Worm (Caenorhabditis elegans) whole organism, L2 larva: ENCODE results near the gene iars-1.

ENCODE experiments used
- C34F6.9 ChIP-seq: fragments of 150-350 bp; optimal IDR thresholded peaks from 2 replicates; lab custom pipeline; 2014; ENCODE audit warnings: missing biosample characterization, missing genetic modification characterization
- F13H6.1 ChIP-seq: sonication (generic microtip); optimal IDR thresholded peaks from 2 replicates; lab custom pipeline; 2016; ENCODE audit warnings: missing genetic modification characterization, missing compliant biosample characterization
- R02D3.7 ChIP-seq: fragments of 150-350 bp; optimal IDR thresholded peaks from 2 replicates; lab custom pipeline; 2014; ENCODE audit warnings: missing biosample characterization, missing genetic modification characterization
- Y55F3AM.14 ChIP-seq: fragments of 200-800 bp; sonication (Bioruptor generic); optimal IDR thresholded peaks from 2 replicates; lab custom pipeline; 2018; ENCODE audit warnings: mild to moderate bottlenecking, missing genetic modification characterization, missing compliant biosample characterization
- ZK546.5 ChIP-seq: sonication (generic microtip); optimal IDR thresholded peaks from 2 replicates; lab custom pipeline; 2017; ENCODE audit warnings: missing biosample characterization, missing genetic modification characterization
- alr-1 ChIP-seq: fragments of 150-350 bp; optimal IDR thresholded peaks from 2 replicates; lab custom pipeline; 2014; ENCODE audit warnings: missing biosample characterization, missing genetic modification characterization
- aly-2 ChIP-seq: fragments of 150-350 bp; optimal IDR thresholded peaks from 2 replicates; lab custom pipeline; 2014; ENCODE audit warnings: missing biosample characterization, missing genetic modification characterization
- ama-1 ChIP-seq: fragments of 150-350 bp; optimal IDR thresholded peaks from 2 replicates; lab custom pipeline; 2018; ENCODE audit warnings: inconsistent platforms
- blmp-1 ChIP-seq: sonication (generic microtip); optimal IDR thresholded peaks from 2 replicates; lab custom pipeline; 2017; ENCODE audit warnings: missing genetic modification characterization, mild to moderate bottlenecking, missing compliant biosample characterization, antibody characterized with exemption, moderate library complexity; ENCODE audit not compliant: insufficient read depth
- ceh-16 ChIP-seq: fragments of 150-350 bp; optimal IDR thresholded peaks from 2 replicates; lab custom pipeline; 2014; ENCODE audit warnings: missing biosample characterization, missing genetic modification characterization
- ceh-82 ChIP-seq: fragments of 150-350 bp; optimal IDR thresholded peaks from 2 replicates; lab custom pipeline; 2014; ENCODE audit warnings: missing biosample characterization, missing genetic modification characterization
- crh-2 ChIP-seq: sonication (generic microtip); optimal IDR thresholded peaks from 2 replicates; lab custom pipeline; 2017; ENCODE audit warnings: missing biosample characterization, missing genetic modification characterization
- dmd-4 ChIP-seq: sonication (generic microtip); optimal IDR thresholded peaks from 2 replicates; lab custom pipeline; 2017; ENCODE audit warnings: missing biosample characterization, missing genetic modification characterization
- egl-27 ChIP-seq: sonication (generic microtip); optimal IDR thresholded peaks from 3 replicates; lab custom pipeline; 2017; ENCODE audit warnings: missing biosample characterization, missing genetic modification reagents, missing genetic modification characterization
- elt-1 ChIP-seq: fragments of 150-350 bp; optimal IDR thresholded peaks from 2 replicates; lab custom pipeline; 2014; ENCODE audit warnings: missing biosample characterization, missing genetic modification characterization
- elt-3 ChIP-seq: sonication (generic microtip); optimal IDR thresholded peaks from 2 replicates; lab custom pipeline; 2017; ENCODE audit warnings: missing biosample characterization, missing genetic modification characterization
- fos-1 ChIP-seq: fragments of 150-350 bp; optimal IDR thresholded peaks from 2 replicates; lab custom pipeline; 2014; ENCODE audit warnings: missing biosample characterization, missing genetic modification characterization
- gmeb-1 ChIP-seq: fragments of 150-350 bp; optimal IDR thresholded peaks from 2 replicates; lab custom pipeline; 2014; ENCODE audit warnings: missing biosample characterization, missing genetic modification characterization
- lin-11 ChIP-seq: fragments of 150-350 bp; sonication (generic microtip); optimal IDR thresholded peaks from 2 replicates; lab custom pipeline; 2014; ENCODE audit warnings: missing biosample characterization, missing genetic modification characterization, inconsistent platforms, mixed read lengths
- lin-13 ChIP-seq: fragments of 150-350 bp; optimal IDR thresholded peaks from 2 replicates; lab custom pipeline; 2014; ENCODE audit warnings: missing biosample characterization, missing genetic modification reagents, missing genetic modification characterization
- lin-39 ChIP-seq: fragments of 150-350 bp; optimal IDR thresholded peaks from 2 replicates; lab custom pipeline; 2014; ENCODE audit warnings: missing biosample characterization, missing genetic modification reagents, missing genetic modification characterization
- lsy-2 ChIP-seq, 2 experiments: fragments of 150-350 bp in 1 of 2; sonication (generic microtip) in 1 of 2; optimal IDR thresholded peaks; 2 replicates each; lab custom pipeline; 2014 to 2017; ENCODE audit warnings: missing biosample characterization in 2 of 2, missing genetic modification characterization in 2 of 2
- mab-5 ChIP-seq: fragments of 150-350 bp; optimal IDR thresholded peaks from 2 replicates; lab custom pipeline; 2014; ENCODE audit warnings: missing biosample characterization, missing genetic modification characterization
- mbf-1 ChIP-seq: sonication (generic microtip); optimal IDR thresholded peaks from 2 replicates; lab custom pipeline; 2017; ENCODE audit warnings: missing biosample characterization, missing genetic modification characterization
- mdl-1 ChIP-seq, 2 experiments: fragments of 150-350 bp in 1 of 2; sonication (generic microtip) in 1 of 2; optimal IDR thresholded peaks; 2 replicates each; lab custom pipeline; 2017; ENCODE audit warnings: missing biosample characterization in 2 of 2, missing genetic modification characterization in 2 of 2
- nhr-10 ChIP-seq: sonication (generic microtip); optimal IDR thresholded peaks from 2 replicates; lab custom pipeline; 2017; ENCODE audit warnings: missing biosample characterization, missing genetic modification characterization
- nhr-11 ChIP-seq: fragments of 150-350 bp; optimal IDR thresholded peaks from 2 replicates; lab custom pipeline; 2014; ENCODE audit warnings: missing biosample characterization, missing genetic modification characterization
- nhr-12 ChIP-seq: fragments of 150-350 bp; optimal IDR thresholded peaks from 2 replicates; lab custom pipeline; 2014; ENCODE audit warnings: missing biosample characterization, missing genetic modification characterization
- nhr-129 ChIP-seq: fragments of 150-350 bp; optimal IDR thresholded peaks from 2 replicates; lab custom pipeline; 2014; ENCODE audit warnings: missing biosample characterization, missing genetic modification characterization
- nhr-21 ChIP-seq: fragments of 150-350 bp; optimal IDR thresholded peaks from 2 replicates; lab custom pipeline; 2014; ENCODE audit warnings: missing biosample characterization, missing genetic modification characterization
- nhr-23 ChIP-seq: fragments of 150-350 bp; optimal IDR thresholded peaks from 2 replicates; lab custom pipeline; 2014; ENCODE audit warnings: missing biosample characterization, missing genetic modification reagents, missing genetic modification characterization
- nhr-237 ChIP-seq: fragments of 150-350 bp; optimal IDR thresholded peaks from 2 replicates; lab custom pipeline; 2014; ENCODE audit warnings: missing biosample characterization, missing genetic modification characterization
- nhr-25 ChIP-seq: fragments of 150-350 bp; sonication (generic microtip); optimal IDR thresholded peaks from 3 replicates; lab custom pipeline; 2014; ENCODE audit warnings: missing biosample characterization, missing genetic modification characterization
- nhr-6 ChIP-seq: fragments of 150-350 bp; optimal IDR thresholded peaks from 2 replicates; lab custom pipeline; 2014; ENCODE audit warnings: missing biosample characterization, missing genetic modification characterization
- nhr-77 ChIP-seq: fragments of 150-350 bp; optimal IDR thresholded peaks from 2 replicates; lab custom pipeline; 2014; ENCODE audit warnings: missing biosample characterization, missing genetic modification characterization
- peb-1 ChIP-seq: fragments of 150-350 bp; optimal IDR thresholded peaks from 2 replicates; lab custom pipeline; 2014; ENCODE audit warnings: missing biosample characterization, missing genetic modification characterization
- sem-4 ChIP-seq: fragments of 150-350 bp; optimal IDR thresholded peaks from 2 replicates; lab custom pipeline; 2014; ENCODE audit warnings: missing biosample characterization, missing genetic modification reagents, missing genetic modification characterization
- skn-1 ChIP-seq: sonication (generic microtip); optimal IDR thresholded peaks from 2 replicates; lab custom pipeline; 2017; ENCODE audit warnings: missing biosample characterization, missing genetic modification characterization
- sma-3 ChIP-seq: sonication (generic microtip); optimal IDR thresholded peaks from 2 replicates; lab custom pipeline; 2016; ENCODE audit warnings: missing genetic modification reagents, missing genetic modification characterization, missing compliant biosample characterization
- sma-9 ChIP-seq, 2 experiments: fragments of 150-350 bp in 1 of 2; sonication (generic microtip) in 1 of 2; optimal IDR thresholded peaks; 2 replicates each; lab custom pipeline; 2014 to 2016; ENCODE audit warnings: missing genetic modification characterization in 2 of 2, mild to moderate bottlenecking in 1 of 2, missing biosample characterization in 1 of 2, missing compliant biosample characterization in 1 of 2, missing genetic modification reagents in 1 of 2, moderate library complexity in 1 of 2
- snpc-4 ChIP-seq: fragments of 150-350 bp; optimal IDR thresholded peaks from 2 replicates; lab custom pipeline; 2014; ENCODE audit warnings: missing biosample characterization, missing genetic modification characterization
- unc-39 ChIP-seq: fragments of 150-350 bp; optimal IDR thresholded peaks from 2 replicates; lab custom pipeline; 2014; ENCODE audit warnings: missing biosample characterization, missing genetic modification characterization
- unc-55 ChIP-seq: fragments of 150-350 bp; sonication (generic microtip); optimal IDR thresholded peaks from 3 replicates; lab custom pipeline; 2014; ENCODE audit warnings: missing biosample characterization, missing genetic modification reagents, missing genetic modification characterization
- unc-62 ChIP-seq: fragments of 150-350 bp; optimal IDR thresholded peaks from 2 replicates; lab custom pipeline; 2014; ENCODE audit warnings: missing biosample characterization, missing genetic modification reagents, missing genetic modification characterization
- zag-1 ChIP-seq: fragments of 150-350 bp; optimal IDR thresholded peaks from 2 replicates; lab custom pipeline; 2014; ENCODE audit warnings: missing biosample characterization, missing genetic modification characterization
- ztf-1 ChIP-seq: fragments of 200-800 bp; sonication (Bioruptor generic); conservative IDR thresholded peaks from 2 replicates; pipeline ENCODE4 v1.3.6; 2022; ENCODE audit warnings: missing genetic modification characterization, missing compliant biosample characterization
- ztf-11 ChIP-seq: sonication (generic microtip); optimal IDR thresholded peaks from 2 replicates; lab custom pipeline; 2017; ENCODE audit warnings: missing biosample characterization, missing genetic modification characterization
- ztf-4 ChIP-seq: fragments of 150-350 bp; optimal IDR thresholded peaks from 2 replicates; lab custom pipeline; 2014; ENCODE audit warnings: missing biosample characterization, missing genetic modification characterization

Gene iars-1

DNA sequence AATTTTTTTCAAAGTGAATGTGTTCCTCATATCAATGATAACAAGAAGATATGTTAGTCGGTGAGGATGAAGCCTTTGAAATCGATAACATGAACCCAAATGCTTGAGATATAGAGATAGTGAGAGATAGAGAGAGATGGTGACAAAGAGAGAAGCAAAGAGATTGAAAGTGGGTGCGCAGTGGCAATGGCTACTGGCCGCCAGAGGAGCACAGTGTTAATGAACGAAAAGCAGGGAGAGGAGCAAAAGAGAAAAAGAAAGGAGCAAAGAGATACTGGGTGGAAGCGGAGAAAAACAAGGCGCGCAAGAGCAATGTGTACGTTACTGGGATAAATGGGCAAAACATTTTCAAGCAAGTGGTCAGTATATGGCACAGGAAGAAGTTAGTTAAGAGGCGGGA is 23.8 kb upstream of the iars-1 start:
- TF ChIP-seq elt-1 (no peak), sma-9 (GFP tag; optimal IDR thresholded peaks at IDR 0.05; lab: Kevin White, UChicago) (peak; percentile 60), sma-9 (tag; optimal IDR thresholded peaks at IDR 0.05; lab: Kevin White, UChicago) (no peak), dmd-4 (tag; lab: Kevin White, UChicago) (no peak), peb-1 (tag; lab: Kevin White, UChicago) (no peak), sma-3 (GFP tag; lab: Kevin White, UChicago) (no peak), nhr-129 (tag; lab: Kevin White, UChicago) (peak; percentile 68), lin-39 (no peak), nhr-25 (no peak), unc-39 (tag; lab: Kevin White, UChicago) (no peak), Y55F3AM.14 (GFP tag; lab: Kevin White, UChicago) (no peak), nhr-6 (no peak), snpc-4 (tag; lab: Kevin White, UChicago) (no peak), C34F6.9 (peak; percentile 69), egl-27 (tag; lab: Kevin White, UChicago) (no peak), ztf-11 (tag; lab: Kevin White, UChicago) (no peak), nhr-23 (tag; lab: Kevin White, UChicago) (no peak), F13H6.1 (tag; lab: Kevin White, UChicago) (peak; percentile 70), unc-62 (GFP tag; lab: Kevin White, UChicago) (no peak), fos-1 (tag; lab: Kevin White, UChicago) (no peak), mab-5 (no peak), ceh-82 (no peak), crh-2 (tag; lab: Kevin White, UChicago) (peak; percentile 74), zag-1 (peak; percentile 9), ztf-1 (no peak), nhr-77 (tag; lab: Kevin White, UChicago) (no peak), nhr-10 (tag; lab: Kevin White, UChicago) (no peak), nhr-12 (tag; lab: Kevin White, UChicago) (no peak), alr-1 (tag; lab: Kevin White, UChicago) (no peak), R02D3.7 (tag; lab: Kevin White, UChicago) (no peak), unc-55 (GFP tag; lab: Kevin White, UChicago) (no peak), elt-3 (no peak), blmp-1 (tag; lab: Kevin White, UChicago) (no peak), lsy-2 (tag; optimal IDR thresholded peaks at IDR 0.05; lab: Kevin White, UChicago) (peak in 1 of 2 experiments; percentile 38), nhr-11 (tag; lab: Kevin White, UChicago) (no peak), mbf-1 (tag; lab: Kevin White, UChicago) (no peak), nhr-237 (tag; lab: Kevin White, UChicago) (no peak), lin-11 (no peak), gmeb-1 (tag; lab: Kevin White, UChicago) (no peak), lin-13 (GFP tag; lab: Kevin White, UChicago) (peak; percentile 38), ceh-16 (tag; lab: Kevin White, UChicago) (no peak), aly-2 (tag; lab: Kevin White, UChicago) (no peak), sem-4 (tag; lab: Kevin White, UChicago) (no peak), nhr-21 (tag; lab: Kevin White, UChicago) (no peak), skn-1 (tag; lab: Kevin White, UChicago) (no peak), ZK546.5 (tag; lab: Kevin White, UChicago) (no peak), ztf-4 (tag; lab: Kevin White, UChicago) (peak; percentile 20), mdl-1 (tag; optimal IDR thresholded peaks at IDR 0.05; lab: Kevin White, UChicago) (no peak), ama-1 (no peak)
